Worm (Caenorhabditis elegans): ENCODE measurements around the gene T01C4.8.
A peak's percentile ranks its signal among the peaks of the same experiment; 100 is the strongest.

The T01C4.8 gene

DNA sequence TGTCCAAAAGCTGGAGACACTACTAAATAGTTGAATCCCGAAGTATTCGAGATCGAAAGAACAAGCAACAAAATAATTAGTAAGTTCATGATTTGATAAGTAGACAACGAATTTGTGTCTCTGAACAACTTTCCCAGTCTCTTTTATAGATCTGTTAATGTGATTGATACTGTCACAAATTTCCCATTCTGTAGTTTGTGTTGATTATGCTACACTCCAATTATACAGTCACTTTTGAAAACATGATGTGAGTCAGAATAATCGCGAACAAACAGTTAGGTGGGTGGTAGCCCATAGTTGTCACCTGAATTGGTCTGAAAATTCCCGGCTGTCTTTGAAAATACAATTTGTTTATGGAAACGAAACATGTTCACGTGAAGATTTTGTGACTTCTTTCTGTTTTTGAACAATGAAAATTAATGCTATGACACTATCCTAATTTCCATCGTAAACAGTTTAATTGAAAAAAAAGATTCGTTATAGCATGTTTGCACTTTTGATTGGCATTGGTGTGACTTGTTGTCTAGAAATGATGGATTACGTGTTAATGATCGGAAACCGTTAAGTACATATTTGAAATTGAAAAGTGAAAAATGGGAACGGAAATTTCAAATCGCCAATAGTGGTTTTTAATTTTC lies 34.2 kb upstream of the T01C4.8 start, which contains the start of gene ugt-41:
Gene ugt-41, minus strand, starts transcription at position 119 of the 638 bp plus-strand sequence.
- no peak for TF ChIP-seq ceh-39 (tag; optimal IDR thresholded peaks at IDR 0.05)
- TF ChIP-seq mab-5 (tag; optimal IDR thresholded peaks at IDR 0.05), result no peak
- TF ChIP-seq sptf-1 (tag; optimal IDR thresholded peaks at IDR 0.05), result no peak

DNA sequence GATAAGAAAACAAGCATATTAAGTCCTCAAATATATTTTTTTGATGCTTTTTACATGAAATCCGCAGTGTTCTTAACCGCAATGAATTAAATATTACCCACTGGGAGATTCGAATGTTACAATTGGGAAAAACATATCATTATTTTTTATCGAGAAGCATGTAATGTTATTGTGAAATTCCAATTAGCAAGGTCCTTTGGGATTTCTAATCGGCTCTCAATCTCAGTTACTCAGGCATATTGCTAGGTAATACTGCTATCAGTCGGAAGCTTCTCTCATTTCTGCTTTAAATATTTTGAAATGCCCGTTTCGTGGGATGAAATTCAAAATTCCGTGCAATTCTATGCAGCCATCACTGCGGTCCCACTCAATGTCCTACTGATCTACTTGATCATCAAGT lies 30.0 kb upstream of the T01C4.8 start, which contains the start of gene str-204:
Gene str-204, plus strand, starts transcription at position 301 of the 400 bp plus-strand sequence.
- TF ChIP-seq nhr-12 (tag; optimal IDR thresholded peaks at IDR 0.05), result no peak
- TF ChIP-seq flh-1 (GFP tag; optimal IDR thresholded peaks at IDR 0.05), result no peak
- TF ChIP-seq ceh-43 (GFP tag; optimal IDR thresholded peaks at IDR 0.05), result no peak
- TF ChIP-seq lin-32 (GFP tag; optimal IDR thresholded peaks at IDR 0.05), result no peak
- no peak for TF ChIP-seq drap-1 (GFP tag; optimal IDR thresholded peaks at IDR 0.05)
- TF ChIP-seq ceh-39 (tag; optimal IDR thresholded peaks at IDR 0.05), result no peak
- no peak for TF ChIP-seq ham-2 (GFP tag; optimal IDR thresholded peaks at IDR 0.05)
- TF ChIP-seq M03D4.4 (tag; optimal IDR thresholded peaks at IDR 0.05), result no peak
- TF ChIP-seq cnd-1 (tag; optimal IDR thresholded peaks at IDR 0.05), result no peak
- TF ChIP-seq tbx-8 (GFP tag; optimal IDR thresholded peaks at IDR 0.05), result no peak
- TF ChIP-seq unc-120 (tag; optimal IDR thresholded peaks at IDR 0.05; ENCODE audit: poor library complexity, severe bottlenecking), result no peak

DNA sequence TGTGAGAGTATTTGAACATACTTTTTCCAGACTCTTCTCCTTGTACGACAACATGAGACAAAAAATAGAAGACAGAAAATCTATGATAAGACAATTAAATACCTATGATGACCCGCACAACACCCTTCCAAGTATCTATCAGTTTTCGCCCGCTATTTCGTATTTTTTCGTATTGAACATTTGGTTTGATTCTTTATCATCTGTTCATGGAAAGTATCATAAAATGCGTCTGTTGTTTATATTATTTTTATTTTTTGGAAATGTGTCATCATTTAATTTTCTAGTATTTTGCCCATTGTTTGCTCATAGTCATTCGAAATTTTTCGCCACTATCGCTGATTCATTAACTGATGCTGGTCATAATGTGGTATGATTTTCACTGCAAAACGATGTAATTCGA lies 27.7 kb upstream of the T01C4.8 start, which contains the start of gene ugt-39:
Gene ugt-39, plus strand, starts transcription at position 54 of the 400 bp plus-strand sequence.
- no peak for TF ChIP-seq ceh-83 (GFP tag; optimal IDR thresholded peaks at IDR 0.05)
- no peak for TF ChIP-seq drap-1 (GFP tag; optimal IDR thresholded peaks at IDR 0.05)
- TF ChIP-seq nhr-237 (tag; optimal IDR thresholded peaks at IDR 0.05), result no peak
- TF ChIP-seq nhr-2 (tag; optimal IDR thresholded peaks at IDR 0.05), result no peak
- TF ChIP-seq sem-2 (GFP tag; optimal IDR thresholded peaks at IDR 0.05), result no peak
- TF ChIP-seq ceh-43 (GFP tag; optimal IDR thresholded peaks at IDR 0.05), result no peak
- TF ChIP-seq flh-1 (GFP tag; optimal IDR thresholded peaks at IDR 0.05), result no peak
- no peak for TF ChIP-seq nhr-12 (tag; optimal IDR thresholded peaks at IDR 0.05)
- TF ChIP-seq ham-2 (GFP tag; optimal IDR thresholded peaks at IDR 0.05), result no peak
- TF ChIP-seq ztf-11 (tag; optimal IDR thresholded peaks at IDR 0.05), result no peak
- TF ChIP-seq unc-120 (tag; optimal IDR thresholded peaks at IDR 0.05; ENCODE audit: poor library complexity, severe bottlenecking), result no peak
- TF ChIP-seq cnd-1 (tag; optimal IDR thresholded peaks at IDR 0.05), result no peak

DNA sequence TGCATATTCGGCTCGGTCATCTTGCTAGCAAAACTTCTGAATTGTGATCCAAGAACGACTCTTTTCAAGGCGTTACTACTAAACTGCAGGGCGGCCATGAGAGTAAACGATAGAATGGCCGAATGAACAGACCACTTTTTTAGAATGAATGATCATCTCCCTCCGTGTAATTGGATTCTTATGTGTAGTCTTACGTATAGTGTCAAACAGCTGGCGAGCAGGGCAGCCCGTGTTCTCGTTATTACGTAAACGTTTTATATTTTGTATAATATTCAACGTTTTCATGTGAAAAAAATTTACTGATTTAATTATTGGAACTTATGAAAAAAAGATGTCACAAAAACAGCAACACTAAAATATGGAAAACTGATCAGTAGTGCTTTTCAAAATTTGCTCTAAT lies 26.7 kb upstream of the T01C4.8 start, which contains the start of gene F10D2.10:
Gene F10D2.10, minus strand, starts transcription at position 101 of the 400 bp plus-strand sequence.
- TF ChIP-seq mep-1 (tag; optimal IDR thresholded peaks at IDR 0.05), result no peak
- TF ChIP-seq hlh-1 (tag; optimal IDR thresholded peaks at IDR 0.05), result peak; percentile 40

DNA sequence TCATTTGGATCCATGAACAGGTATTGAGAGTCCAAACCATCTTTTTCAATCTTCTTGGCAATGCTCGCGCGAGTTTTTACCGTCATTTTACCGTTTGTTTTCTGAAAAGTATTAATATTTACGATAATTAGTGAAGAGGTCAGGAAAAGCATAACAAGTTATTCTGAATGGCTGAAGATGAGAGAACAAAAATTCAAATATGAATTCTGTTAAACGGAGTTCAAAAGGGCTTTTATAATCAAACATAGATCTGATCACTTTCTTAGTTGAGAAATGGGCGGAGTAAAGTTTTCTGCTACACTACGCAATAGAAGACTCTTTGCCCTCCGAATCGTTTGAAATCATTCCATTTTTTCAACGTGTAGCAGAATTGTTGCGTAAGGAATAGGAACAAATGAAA lies 23.7 kb upstream of the T01C4.8 start, which contains the start of gene fat-7:
Gene fat-7, minus strand, starts transcription at position 101 of the 400 bp plus-strand sequence.
- TF ChIP-seq lin-32 (GFP tag; optimal IDR thresholded peaks at IDR 0.05) (no peak), nhr-237 (tag; optimal IDR thresholded peaks at IDR 0.05) (no peak), mab-5 (tag; optimal IDR thresholded peaks at IDR 0.05) (no peak), sptf-1 (tag; optimal IDR thresholded peaks at IDR 0.05) (no peak), ceh-83 (GFP tag; optimal IDR thresholded peaks at IDR 0.05) (no peak), M03D4.4 (tag; optimal IDR thresholded peaks at IDR 0.05) (no peak), elt-3 (tag; optimal IDR thresholded peaks at IDR 0.05) (no peak), ceh-43 (GFP tag; optimal IDR thresholded peaks at IDR 0.05) (no peak), flh-1 (GFP tag; optimal IDR thresholded peaks at IDR 0.05) (no peak), unc-39 (tag; optimal IDR thresholded peaks at IDR 0.05) (no peak), lin-13 (tag; optimal IDR thresholded peaks at IDR 0.05) (no peak), nhr-28 (tag; optimal IDR thresholded peaks at IDR 0.05) (no peak)

DNA sequence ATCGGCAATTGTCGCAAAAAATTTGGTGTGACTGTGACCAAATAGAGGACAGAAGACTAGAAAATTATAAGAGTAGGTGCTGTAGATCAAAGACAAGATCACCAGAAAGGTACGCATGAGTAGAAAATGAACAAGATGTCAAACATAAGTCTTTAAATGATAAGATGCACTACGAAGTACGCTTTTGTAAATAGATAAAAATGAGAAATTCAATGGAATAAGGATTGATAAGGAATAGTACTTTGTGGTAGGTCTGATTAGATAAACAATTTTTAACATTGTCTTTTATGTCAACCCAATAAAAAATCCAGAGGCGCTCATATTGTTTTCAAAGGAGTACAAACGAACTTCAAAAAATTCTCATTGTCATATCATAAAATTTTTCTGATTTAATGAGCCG lies 21.2 kb upstream of the T01C4.8 start, which contains the start of gene F10D2.8:
Gene F10D2.8, minus strand, starts transcription at position 145 of the 400 bp plus-strand sequence.
- TF ChIP-seq elt-1 (tag; optimal IDR thresholded peaks at IDR 0.05; ENCODE audit: borderline replicate concordance, insufficient read depth), result no peak
- no peak for TF ChIP-seq mls-2 (tag; optimal IDR thresholded peaks at IDR 0.05)
- no peak for TF ChIP-seq nhr-28 (tag; optimal IDR thresholded peaks at IDR 0.05)
- TF ChIP-seq unc-62 (GFP tag; optimal IDR thresholded peaks at IDR 0.05), result no peak
- TF ChIP-seq nhr-2 (tag; optimal IDR thresholded peaks at IDR 0.05), result no peak
- no peak for TF ChIP-seq elt-3 (tag; optimal IDR thresholded peaks at IDR 0.05)
- TF ChIP-seq cnd-1 (tag; optimal IDR thresholded peaks at IDR 0.05), result no peak
- TF ChIP-seq ceh-83 (GFP tag; optimal IDR thresholded peaks at IDR 0.05), result no peak
- no peak for TF ChIP-seq nhr-237 (tag; optimal IDR thresholded peaks at IDR 0.05)
- TF ChIP-seq nhr-76 (tag; optimal IDR thresholded peaks at IDR 0.05), result no peak
